Worm (Caenorhabditis elegans) whole organism, mixed stage, embryonic: ENCODE results near the gene sphk-1.

Experiments
- elt-3 ChIP-seq: fragments of 150-350 bp; optimal IDR thresholded peaks from 2 replicates; lab custom pipeline; 2014; ENCODE audit warnings: missing biosample characterization, missing genetic modification characterization
- mab-5 ChIP-seq: fragments of 150-350 bp; optimal IDR thresholded peaks from 2 replicates; lab custom pipeline; 2014; ENCODE audit warnings: missing biosample characterization, missing genetic modification characterization
- nhr-12 ChIP-seq: fragments of 150-350 bp; optimal IDR thresholded peaks from 2 replicates; lab custom pipeline; 2014; ENCODE audit warnings: missing biosample characterization, missing genetic modification characterization
- nhr-237 ChIP-seq: fragments of 150-350 bp; optimal IDR thresholded peaks from 2 replicates; lab custom pipeline; 2014; ENCODE audit warnings: missing biosample characterization, missing genetic modification characterization
- nhr-28 ChIP-seq: fragments of 150-350 bp; optimal IDR thresholded peaks from 2 replicates; lab custom pipeline; 2014; ENCODE audit warnings: missing biosample characterization, missing genetic modification characterization
- nhr-76 ChIP-seq: sonication (generic microtip); optimal IDR thresholded peaks from 2 replicates; lab custom pipeline; 2017; ENCODE audit warnings: missing biosample characterization, missing genetic modification characterization
- unc-62 ChIP-seq: fragments of 150-350 bp; optimal IDR thresholded peaks from 2 replicates; lab custom pipeline; 2014; ENCODE audit warnings: missing biosample characterization, missing genetic modification reagents, missing genetic modification characterization

- TF ChIP-seq nhr-237 (tag; lab: Kevin White, UChicago) (no peak), nhr-12 (tag; lab: Kevin White, UChicago) (no peak), nhr-76 (tag; lab: Kevin White, UChicago) (no peak), nhr-28 (tag; lab: Kevin White, UChicago) (no peak), unc-62 (GFP tag; lab: Kevin White, UChicago) (no peak), mab-5 (tag; lab: Kevin White, UChicago) (no peak), elt-3 (tag; lab: Kevin White, UChicago) (no peak)
These were observed 36.8 kb upstream of the sphk-1 start for ce11 chrII:8738244-8738643.
